Worm (Caenorhabditis elegans): ENCODE results near the gene daf-18.

ce11 chrIV:408892-409291, 16.1 kb downstream of the daf-18 start:
- TF ChIP-seq skn-1 (tag; optimal IDR thresholded peaks at IDR 0.05) (no peak), F44E2.7 (GFP tag; IDR thresholded peaks at IDR 0.05) (no peak), ceh-28 (tag; optimal IDR thresholded peaks at IDR 0.05) (no peak)

Measured in whole organism, L4 larva.